Fruit fly (Drosophila melanogaster): ENCODE data around the gene CG13813.
A peak's percentile ranks its signal among the peaks of the same experiment; 100 is the strongest.

The CG13813 gene

dm6 chr3L:20247513-20248173 lies 16.2 kb downstream of the CG13813 start, which contains the start of gene rdgC (continued):
- no peak for TF ChIP-seq sc (optimal IDR thresholded peaks at IDR 0.05)
- TF ChIP-seq sc (GFP tag; optimal IDR thresholded peaks at IDR 0.05), result peak; percentile 83
- peak; percentile 77 for TF ChIP-seq ftz-f1 (GFP tag; optimal IDR thresholded peaks at IDR 0.05)
- TF ChIP-seq Atf3 (GFP tag; optimal IDR thresholded peaks at IDR 0.05), result peak; percentile 89
- peak; percentile 96 for TF ChIP-seq lilli (GFP tag; optimal IDR thresholded peaks at IDR 0.05)
- peak; percentile 96 for TF ChIP-seq BtbVII (GFP tag; optimal IDR thresholded peaks at IDR 0.05)
- peak; percentile 33 for TF ChIP-seq ab (GFP tag; optimal IDR thresholded peaks at IDR 0.05)
- TF ChIP-seq CG7928 (GFP tag; optimal IDR thresholded peaks at IDR 0.05), result peak; percentile 77
- TF ChIP-seq CG14014 (GFP tag; IDR thresholded peaks at IDR 0.05), result peak; percentile 95
- TF ChIP-seq Mad (GFP tag; optimal IDR thresholded peaks at IDR 0.05), result peak; percentile 85
- TF ChIP-seq Bteb2 (GFP tag; optimal IDR thresholded peaks at IDR 0.05), result peak; percentile 94
- peak; percentile 93 for TF ChIP-seq fd3F (GFP tag; optimal IDR thresholded peaks at IDR 0.05)
- peak; percentile 68 for TF ChIP-seq Usf (GFP tag; optimal IDR thresholded peaks at IDR 0.05)
- peak; percentile 98 for TF ChIP-seq lab (GFP tag; optimal IDR thresholded peaks at IDR 0.05)
- peak; percentile 97 for TF ChIP-seq CG7839 (tag; optimal IDR thresholded peaks at IDR 0.05)
- TF ChIP-seq H2.0 (GFP tag; IDR thresholded peaks at IDR 0.05), result peak; percentile 94
- TF ChIP-seq Eip74EF (GFP tag; optimal IDR thresholded peaks at IDR 0.05), result peak in 1 of 2 experiments; percentile 96
- peak; percentile 96 for TF ChIP-seq CG6689 (GFP tag; IDR thresholded peaks at IDR 0.05)
- TF ChIP-seq CG3726 (GFP tag; IDR thresholded peaks at IDR 0.05), result peak; percentile 93
- peak; percentile 95 for TF ChIP-seq CG31441 (GFP tag; IDR thresholded peaks at IDR 0.05)
- TF ChIP-seq Tbp (GFP tag; optimal IDR thresholded peaks at IDR 0.05), result no peak
- peak; percentile 72 for TF ChIP-seq sima (GFP tag; optimal IDR thresholded peaks at IDR 0.05)
- peak; percentile 95 for TF ChIP-seq CG2712 (tag; optimal IDR thresholded peaks at IDR 0.05)
- TF ChIP-seq CG30403 (GFP tag; optimal IDR thresholded peaks at IDR 0.05), result peak; percentile 95
- TF ChIP-seq Bgb (GFP tag; IDR thresholded peaks at IDR 0.05; ENCODE audit: partially characterized antibody), result peak; percentile 11; the same call in 1 of the 2 replicates
- peak; percentile 96 for TF ChIP-seq CG10147 (GFP tag; optimal IDR thresholded peaks at IDR 0.05)
- peak; percentile 83 for TF ChIP-seq CG17912 (GFP tag; optimal IDR thresholded peaks at IDR 0.05)
- no peak for TF ChIP-seq hb (GFP tag; IDR thresholded peaks at IDR 0.05; ENCODE audit: partially characterized antibody)
- TF ChIP-seq CG7271 (tag; optimal IDR thresholded peaks at IDR 0.05), result peak; percentile 63
- peak; percentile 54 for TF ChIP-seq CG30020 (tag; optimal IDR thresholded peaks at IDR 0.05)
- TF ChIP-seq phol (tag; optimal IDR thresholded peaks at IDR 0.05), result peak; percentile 94
- peak; percentile 92 for TF ChIP-seq CG17385 (GFP tag; optimal IDR thresholded peaks at IDR 0.05)
- TF ChIP-seq tin (GFP tag; optimal IDR thresholded peaks at IDR 0.05), result peak; percentile 94
- TF ChIP-seq NfI (GFP tag; optimal IDR thresholded peaks at IDR 0.05), result peak; percentile 96
- peak; percentile 92 for TF ChIP-seq peb (GFP tag; IDR thresholded peaks at IDR 0.05)
- TF ChIP-seq CG1647 (GFP tag; optimal IDR thresholded peaks at IDR 0.05), result peak; percentile 96
- peak; percentile 82 for TF ChIP-seq CG10959 (GFP tag; IDR thresholded peaks at IDR 0.05)
- TF ChIP-seq CG10979 (tag; optimal IDR thresholded peaks at IDR 0.05), result peak; percentile 91
- TF ChIP-seq zen (tag; optimal IDR thresholded peaks at IDR 0.05), result peak; percentile 88
- peak; percentile 75 for TF ChIP-seq CG6654 (GFP tag; optimal IDR thresholded peaks at IDR 0.05)
- no peak for TF ChIP-seq CG33557 (GFP tag; optimal IDR thresholded peaks at IDR 0.05)
- peak; percentile 95 for TF ChIP-seq CG32772 (GFP tag; IDR thresholded peaks at IDR 0.05)
- no peak for TF ChIP-seq tll (GFP tag; optimal IDR thresholded peaks at IDR 0.05)
- TF ChIP-seq tx (GFP tag; optimal IDR thresholded peaks at IDR 0.05), result peak; percentile 91
- peak; percentile 76 for TF ChIP-seq sug (tag; optimal IDR thresholded peaks at IDR 0.05)
- TF ChIP-seq zfh2 (GFP tag; optimal IDR thresholded peaks at IDR 0.05), result peak; percentile 93
- peak; percentile 96 for TF ChIP-seq CG17328 (GFP tag; IDR thresholded peaks at IDR 0.05)
- TF ChIP-seq Hr3 (GFP tag; optimal IDR thresholded peaks at IDR 0.05), result peak; percentile 90
- peak; percentile 85 for TF ChIP-seq CG1529 (GFP tag; optimal IDR thresholded peaks at IDR 0.05)
- peak; percentile 15 for TF ChIP-seq Elba2 (GFP tag; optimal IDR thresholded peaks at IDR 0.05)
